Fruit fly (Drosophila melanogaster): ENCODE data around the gene Nup93-1.

Gene Nup93-1

dm6 chrX:13821039-13821774 lies 1.4 kb upstream of the Nup93-1 start:
- TF ChIP-seq psq (optimal IDR thresholded peaks at IDR 0.05) = no peak
- TF ChIP-seq pan (optimal IDR thresholded peaks at IDR 0.05) = no peak
- TF ChIP-seq CG8478 (optimal IDR thresholded peaks at IDR 0.05) = no peak
- TF ChIP-seq usp (GFP tag; optimal IDR thresholded peaks at IDR 0.05) = no peak

- TF ChIP-seq EcR (GFP tag; optimal IDR thresholded peaks at IDR 0.05) (no peak), pan (optimal IDR thresholded peaks at IDR 0.05) (no peak), CG8478 (optimal IDR thresholded peaks at IDR 0.05) (no peak), psq (optimal IDR thresholded peaks at IDR 0.05) (no peak), usp (GFP tag; optimal IDR thresholded peaks at IDR 0.05) (no peak), Dll (optimal IDR thresholded peaks at IDR 0.05) (no peak)
These were observed 692 bp upstream of the Nup93-1 start, which contains the start of gene Clic for dm6 chrX:13821775-13822493. Gene Clic (minus strand): TSS chrX:13822307.

DNA sequence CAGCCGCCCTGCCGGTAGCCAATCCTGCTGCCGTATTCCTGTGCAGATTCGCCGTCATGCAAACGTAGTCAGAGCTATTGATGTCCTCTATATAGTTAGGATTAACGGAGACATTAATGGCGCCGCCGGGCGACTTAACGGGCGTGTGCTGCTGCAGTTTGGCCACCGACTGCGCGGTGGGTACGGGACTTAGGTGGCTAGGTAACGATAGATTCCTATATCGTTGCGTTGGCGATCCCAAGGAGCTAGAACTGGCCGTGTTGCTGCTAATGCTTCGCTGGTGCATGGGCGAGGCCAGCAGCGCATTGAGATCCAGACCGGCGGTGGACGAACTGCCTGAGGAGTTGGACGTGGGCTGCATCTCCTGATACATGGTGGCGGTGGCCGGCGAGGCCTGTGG lies 6.2 kb downstream of the Nup93-1 start:
- TF ChIP-seq usp (GFP tag; optimal IDR thresholded peaks at IDR 0.05) (no peak), pan (optimal IDR thresholded peaks at IDR 0.05) (no peak), CG8478 (optimal IDR thresholded peaks at IDR 0.05) (no peak), Dll (optimal IDR thresholded peaks at IDR 0.05) (no peak), psq (optimal IDR thresholded peaks at IDR 0.05) (no peak), EcR (GFP tag; optimal IDR thresholded peaks at IDR 0.05) (no peak)

DNA sequence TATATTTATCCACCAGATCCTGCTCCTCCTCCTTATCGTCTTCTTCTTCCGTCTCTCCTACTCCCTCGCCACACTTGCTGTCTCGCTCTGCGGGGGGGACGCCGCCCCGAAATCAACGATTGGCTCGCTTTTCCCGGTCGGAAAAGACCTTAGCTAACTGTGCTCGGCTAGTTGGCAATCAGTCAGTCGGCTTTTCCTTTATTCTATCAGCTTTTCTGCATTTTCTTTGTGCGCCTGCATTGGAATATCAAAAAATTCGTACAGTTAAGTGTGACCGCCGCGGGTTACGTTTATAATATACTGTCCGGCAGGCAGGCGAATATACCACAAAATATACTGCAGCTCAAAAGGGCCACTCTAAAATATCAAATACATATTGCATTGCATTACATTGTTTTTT lies 7.4 kb downstream of the Nup93-1 start, which contains the start of gene jub:
jub (minus strand) TSS at position 289 of the 400 bp plus-strand sequence.
- TF ChIP-seq usp (GFP tag; optimal IDR thresholded peaks at IDR 0.05) = no peak

DNA sequence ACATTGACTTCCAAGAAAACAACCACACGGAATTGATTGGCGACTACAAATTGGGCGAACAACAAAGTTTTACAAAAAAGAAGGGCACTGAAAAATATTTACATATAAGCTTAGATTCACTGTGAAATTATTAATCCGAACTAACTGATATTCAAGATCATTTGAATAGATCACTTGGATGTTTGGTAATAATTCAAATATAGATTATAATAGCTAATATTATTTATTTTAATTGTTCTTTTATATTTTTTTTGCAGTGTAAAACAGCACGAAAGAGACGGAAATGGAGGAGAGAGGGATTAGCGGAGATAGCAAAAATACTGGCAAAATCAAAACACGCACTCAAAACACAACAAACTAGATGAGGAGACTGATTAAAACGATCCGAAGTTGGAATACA lies 15.6 kb downstream of the Nup93-1 start:
- TF ChIP-seq pan (optimal IDR thresholded peaks at IDR 0.05) = no peak
- no peak for TF ChIP-seq usp (GFP tag; optimal IDR thresholded peaks at IDR 0.05)
- no peak for TF ChIP-seq psq (optimal IDR thresholded peaks at IDR 0.05)
- TF ChIP-seq CG8478 (optimal IDR thresholded peaks at IDR 0.05) = no peak
- no peak for TF ChIP-seq Dll (optimal IDR thresholded peaks at IDR 0.05)
- TF ChIP-seq EcR (GFP tag; optimal IDR thresholded peaks at IDR 0.05) = no peak

DNA sequence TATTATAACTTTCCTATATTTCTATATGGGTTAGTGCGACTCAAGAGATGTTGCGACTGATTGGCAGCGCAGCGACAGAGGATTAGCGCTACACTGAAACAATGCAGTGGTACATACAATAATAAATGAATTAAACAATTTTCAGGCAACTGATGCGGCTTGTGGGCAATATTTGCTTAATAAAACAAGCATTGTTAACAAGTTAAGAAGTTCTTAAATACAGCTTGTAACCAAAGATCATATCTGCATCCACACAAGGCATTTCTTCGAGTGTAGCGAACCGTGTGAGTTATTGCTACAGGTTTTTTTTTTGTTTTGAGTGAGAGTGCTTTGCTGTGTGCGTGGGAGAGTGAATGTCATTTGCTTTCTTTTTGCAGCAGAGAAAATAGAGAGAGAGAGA lies 16.3 kb downstream of the Nup93-1 start:
- no peak for TF ChIP-seq psq (optimal IDR thresholded peaks at IDR 0.05)
- TF ChIP-seq pan (optimal IDR thresholded peaks at IDR 0.05) = no peak
- TF ChIP-seq Dll (optimal IDR thresholded peaks at IDR 0.05) = no peak
- TF ChIP-seq EcR (GFP tag; optimal IDR thresholded peaks at IDR 0.05) = no peak
- TF ChIP-seq CG8478 (optimal IDR thresholded peaks at IDR 0.05) = no peak

- TF ChIP-seq usp (GFP tag; optimal IDR thresholded peaks at IDR 0.05) = no peak
- no peak for TF ChIP-seq CG8478 (optimal IDR thresholded peaks at IDR 0.05)
- no peak for TF ChIP-seq EcR (GFP tag; optimal IDR thresholded peaks at IDR 0.05)
- no peak for TF ChIP-seq psq (optimal IDR thresholded peaks at IDR 0.05)
- TF ChIP-seq Dll (optimal IDR thresholded peaks at IDR 0.05) = no peak
- no peak for TF ChIP-seq pan (optimal IDR thresholded peaks at IDR 0.05)
These were observed 17.4 kb downstream of the Nup93-1 start for dm6 chrX:13840075-13840474.

DNA sequence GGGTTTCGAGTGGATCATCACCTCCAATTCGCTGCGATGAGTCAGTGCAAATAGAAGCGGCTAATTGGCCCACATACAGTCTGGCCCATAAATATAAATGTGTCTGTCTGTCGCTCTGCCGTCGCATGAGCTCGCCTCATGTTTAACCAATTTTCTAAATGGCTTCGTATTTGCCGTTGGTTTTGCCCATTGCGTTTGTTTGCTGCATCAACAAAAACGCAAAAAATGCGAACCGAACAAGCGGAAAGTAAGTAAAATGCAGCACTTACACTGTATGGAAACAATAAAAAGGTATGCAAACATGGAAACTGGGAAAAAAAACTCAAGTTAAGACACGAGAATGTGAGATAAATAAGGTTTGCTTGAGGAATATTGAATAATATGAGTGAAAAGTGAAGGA lies 20.9 kb downstream of the Nup93-1 start:
- TF ChIP-seq Dll (optimal IDR thresholded peaks at IDR 0.05) (no peak), pan (optimal IDR thresholded peaks at IDR 0.05) (no peak), usp (GFP tag; optimal IDR thresholded peaks at IDR 0.05) (no peak), CG8478 (optimal IDR thresholded peaks at IDR 0.05) (no peak), EcR (GFP tag; optimal IDR thresholded peaks at IDR 0.05) (no peak), psq (optimal IDR thresholded peaks at IDR 0.05) (no peak)

DNA sequence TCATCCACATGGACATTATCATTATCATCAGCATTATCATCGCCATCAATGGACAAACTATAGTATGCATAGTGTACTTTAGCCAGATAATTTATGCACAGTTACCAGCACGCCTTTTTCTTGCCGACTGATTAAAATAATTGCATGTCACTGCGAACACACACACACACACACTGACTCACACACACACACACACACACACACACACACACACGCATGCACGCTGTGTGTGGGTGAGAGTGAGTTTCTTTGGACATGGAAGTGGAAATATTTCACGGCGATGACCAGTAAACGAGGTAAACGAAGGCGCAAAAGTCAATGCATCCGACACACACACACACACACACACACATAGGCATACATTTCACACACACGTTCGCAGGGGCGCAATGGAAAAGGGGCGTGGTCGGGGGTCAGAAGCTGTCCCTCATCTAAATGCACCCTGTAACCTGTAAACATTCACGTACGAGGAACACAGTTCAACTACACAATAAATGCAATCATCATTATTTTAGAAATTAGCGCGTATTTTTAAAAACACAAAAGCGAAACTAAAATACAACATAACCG lies 21.8 kb downstream of the Nup93-1 start:
- no peak for TF ChIP-seq Dll (optimal IDR thresholded peaks at IDR 0.05)
- no peak for TF ChIP-seq pan (optimal IDR thresholded peaks at IDR 0.05)
- no peak for TF ChIP-seq EcR (GFP tag; optimal IDR thresholded peaks at IDR 0.05)
- no peak for TF ChIP-seq CG8478 (optimal IDR thresholded peaks at IDR 0.05)
- TF ChIP-seq psq (optimal IDR thresholded peaks at IDR 0.05) = no peak
- no peak for TF ChIP-seq usp (GFP tag; optimal IDR thresholded peaks at IDR 0.05)

DNA sequence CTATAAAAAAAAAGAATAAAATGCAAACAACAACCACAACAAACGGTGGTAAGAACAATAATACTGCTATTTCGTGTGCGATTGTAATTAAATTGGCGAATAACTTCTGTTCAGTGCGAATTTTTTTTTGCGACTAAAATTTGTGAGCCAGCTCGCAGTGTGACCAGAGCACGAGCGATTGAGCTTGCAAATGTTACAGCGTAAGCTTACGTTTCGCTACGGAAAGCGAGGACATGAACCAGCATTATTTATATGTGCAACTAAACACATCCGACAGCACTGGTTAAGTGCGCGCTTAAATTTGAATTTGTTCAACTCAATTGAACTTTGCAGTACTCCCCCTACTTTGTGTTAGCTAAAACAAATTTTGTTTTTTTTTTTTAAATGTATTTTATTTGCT lies 23.1 kb downstream of the Nup93-1 start, which contains the start of gene AMPdeam:
AMPdeam (minus strand) TSS at position 139 of the 400 bp plus-strand sequence.
- no peak for TF ChIP-seq Dll (optimal IDR thresholded peaks at IDR 0.05)
- no peak for TF ChIP-seq CG8478 (optimal IDR thresholded peaks at IDR 0.05)
- TF ChIP-seq pan (optimal IDR thresholded peaks at IDR 0.05) = no peak
- TF ChIP-seq usp (GFP tag; optimal IDR thresholded peaks at IDR 0.05) = no peak

All from whole organism.